Worm (Caenorhabditis elegans) whole organism, early embryonic: ENCODE measurements around the gene nhr-159.

ENCODE experiments used
- F13C5.2 ChIP-seq: sonication (generic microtip); optimal IDR thresholded peaks from 2 replicates; lab custom pipeline; 2017; ENCODE audit warnings: mild to moderate bottlenecking, missing genetic modification characterization, inconsistent platforms, missing compliant biosample characterization
- aly-1 ChIP-seq: sonication (generic microtip); optimal IDR thresholded peaks from 2 replicates; lab custom pipeline; 2016; ENCODE audit warnings: missing genetic modification characterization, missing compliant biosample characterization
- ama-1 ChIP-seq: fragments of 150-350 bp; optimal IDR thresholded peaks from 2 replicates; lab custom pipeline; 2014
- ets-7 ChIP-seq: sonication (generic microtip); optimal IDR thresholded peaks from 2 replicates; lab custom pipeline; 2016; ENCODE audit warnings: missing genotype, missing genetic modification characterization, missing compliant biosample characterization
- flt-1 ChIP-seq: fragments of 200-800 bp; sonication (Bioruptor generic); IDR thresholded peaks from 2 replicates; pipeline ENCODE4 v1.3.6; 2022; ENCODE audit warnings: missing genetic modification characterization, missing compliant biosample characterization
- hmbx-1 ChIP-seq: sonication (generic microtip); optimal IDR thresholded peaks from 2 replicates; lab custom pipeline; 2016; ENCODE audit warnings: mild to moderate bottlenecking, missing genetic modification characterization, missing compliant biosample characterization
- hmg-4 ChIP-seq: fragments of 200-800 bp; sonication (Bioruptor generic); optimal IDR thresholded peaks from 2 replicates; lab custom pipeline; 2018; ENCODE audit warnings: mild to moderate bottlenecking, missing genetic modification characterization, missing compliant biosample characterization
- pes-1 ChIP-seq: fragments of 200-800 bp; sonication (Bioruptor generic); IDR thresholded peaks from 2 replicates; pipeline ENCODE4 v1.3.6; 2022; ENCODE audit warnings: missing genetic modification reagents, missing genetic modification characterization, missing compliant biosample characterization
- scrt-1 ChIP-seq: fragments of 200-800 bp; sonication (Bioruptor generic); IDR thresholded peaks from 2 replicates; pipeline ENCODE4 v1.3.6; 2022; ENCODE audit warnings: missing genetic modification characterization, missing compliant biosample characterization
- sea-1 ChIP-seq: fragments of 200-800 bp; sonication (Bioruptor generic); conservative IDR thresholded peaks from 2 replicates; pipeline ENCODE4 v1.3.6; 2022; ENCODE audit warnings: missing genetic modification characterization, missing compliant biosample characterization
- tbx-11 ChIP-seq: fragments of 200-800 bp; sonication (Bioruptor generic); IDR thresholded peaks from 2 replicates; pipeline ENCODE4 v1.3.6; 2022; ENCODE audit warnings: missing genetic modification characterization, missing compliant biosample characterization
- tbx-37 ChIP-seq: fragments of 200-800 bp; sonication (Bioruptor generic); conservative IDR thresholded peaks from 2 replicates; pipeline ENCODE4 v1.3.6; 2022; ENCODE audit warnings: missing genetic modification reagents, missing genetic modification characterization, missing compliant biosample characterization
- tra-4 ChIP-seq: sonication (generic microtip); optimal IDR thresholded peaks from 2 replicates; lab custom pipeline; 2017; ENCODE audit warnings: missing genetic modification characterization, missing compliant biosample characterization

DNA sequence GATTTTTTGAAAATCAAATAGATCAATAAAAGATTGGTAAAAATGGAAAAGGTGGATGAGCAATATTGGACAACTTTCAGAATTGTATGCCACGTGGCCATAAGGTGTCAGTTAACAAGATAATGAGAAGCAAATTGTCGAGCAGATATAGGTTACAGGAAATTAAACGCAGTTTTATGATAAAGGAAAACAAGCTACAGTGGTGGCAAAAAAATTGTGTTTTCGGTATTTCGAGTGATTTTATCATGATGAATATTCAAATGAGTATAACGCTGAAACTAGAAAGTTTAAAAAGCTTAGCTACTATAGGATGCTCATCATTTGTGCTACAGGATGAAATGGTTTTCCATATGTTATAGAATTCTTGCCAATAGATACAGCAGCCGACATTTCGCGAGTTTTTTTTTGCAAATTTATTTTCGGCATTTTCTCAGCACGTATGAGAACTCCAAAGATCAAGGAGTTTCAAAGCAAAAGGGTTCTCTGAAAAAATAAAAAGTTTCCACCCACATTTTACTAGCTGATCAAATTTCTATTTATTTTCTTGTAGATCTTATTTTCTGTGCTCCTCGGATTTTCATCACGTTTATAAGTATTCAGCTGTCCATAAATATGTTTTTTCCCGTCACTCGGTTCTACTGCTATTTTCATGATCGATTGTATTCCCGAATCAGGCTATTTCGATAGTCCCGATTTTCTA, 24.5 kb upstream of the nhr-159 start, which contains the start of the genes str-229 and srh-190:
- TF ChIP-seq ama-1 (lab: Kevin White, UChicago) (no peak), tra-4 (no peak), hmg-4 (no peak), aly-1 (tag; lab: Kevin White, UChicago) (no peak), scrt-1 (GFP tag; lab: Robert Waterston, UW) (no peak), ets-7 (tag; lab: Kevin White, UChicago) (no peak), hmbx-1 (no peak), pes-1 (no peak), sea-1 (GFP tag; lab: Robert Waterston, UW) (no peak), flt-1 (GFP tag; lab: Robert Waterston, UW) (no peak), tbx-37 (GFP tag; lab: Robert Waterston, UW) (no peak), F13C5.2 (tag; lab: Kevin White, UChicago) (no peak), tbx-11 (GFP tag; lab: Robert Waterston, UW) (no peak)
